Worm (Caenorhabditis elegans): Measurements from ENCODE around the gene idpb-1.

ce11 chrII:5057315-5057714, 44.5 kb upstream of the idpb-1 start:
- TF ChIP-seq snpc-4 (tag; optimal IDR thresholded peaks at IDR 0.05) (no peak), mab-5 (tag; optimal IDR thresholded peaks at IDR 0.05) (no peak), unc-62 (GFP tag; optimal IDR thresholded peaks at IDR 0.05) (no peak), sptf-1 (tag; optimal IDR thresholded peaks at IDR 0.05) (peak; percentile 60)
